Fruit fly (Drosophila melanogaster): ENCODE data around the gene Gapdh2.

Gene Gapdh2

dm6 chrX:15891606-15892345 is 23.8 kb downstream of the Gapdh2 start, which contains the start of gene shi (continued):
- TF ChIP-seq CHES-1-like (GFP tag; optimal IDR thresholded peaks at IDR 0.05) (peak; percentile 44), CG4424 (GFP tag; optimal IDR thresholded peaks at IDR 0.05) (no peak), ewg (GFP tag; optimal IDR thresholded peaks at IDR 0.05) (peak; percentile 97), corto (GFP tag; optimal IDR thresholded peaks at IDR 0.05) (no peak), Rx (GFP tag; IDR thresholded peaks at IDR 0.05) (no peak), CG4282 (GFP tag; optimal IDR thresholded peaks at IDR 0.05) (no peak), D19A (tag; optimal IDR thresholded peaks at IDR 0.05) (no peak), CG8944 (GFP tag; optimal IDR thresholded peaks at IDR 0.05) (no peak), Doc3 (GFP tag; IDR thresholded peaks at IDR 0.05; ENCODE audit: partially characterized antibody) (peak; percentile 91), CG9437 (GFP tag; optimal IDR thresholded peaks at IDR 0.05) (no peak), Sry-β (GFP tag; optimal IDR thresholded peaks at IDR 0.05) (no peak), abd-A (tag; optimal IDR thresholded peaks at IDR 0.05) (peak; percentile 83), cato (GFP tag; optimal IDR thresholded peaks at IDR 0.05; ENCODE audit: borderline replicate concordance) (no peak), CG1832 (GFP tag; optimal IDR thresholded peaks at IDR 0.05) (no peak), CG42726 (GFP tag; IDR thresholded peaks at IDR 0.05; ENCODE audit: partially characterized antibody) (peak; percentile 98), CG17186 (GFP tag; optimal IDR thresholded peaks at IDR 0.05) (peak; percentile 80), CG4854 (GFP tag; optimal IDR thresholded peaks at IDR 0.05) (no peak), CG10654 (GFP tag; optimal IDR thresholded peaks at IDR 0.05) (no peak), Sox100B (GFP tag; optimal IDR thresholded peaks at IDR 0.05) (no peak), Hr3 (GFP tag; optimal IDR thresholded peaks at IDR 0.05) (no peak), Spps (tag; optimal IDR thresholded peaks at IDR 0.05) (no peak), CG9727 (GFP tag; optimal IDR thresholded peaks at IDR 0.05) (no peak), croc (GFP tag; conservative IDR thresholded peaks at IDR 0.05) (no peak), CG17829 (tag; optimal IDR thresholded peaks at IDR 0.05) (peak; percentile 37), CG12942 (GFP tag; optimal IDR thresholded peaks at IDR 0.05) (no peak), CG6689 (GFP tag; IDR thresholded peaks at IDR 0.05) (no peak), CG16815 (GFP tag; optimal IDR thresholded peaks at IDR 0.05) (no peak), CG6765 (GFP tag; optimal IDR thresholded peaks at IDR 0.05) (no peak), sens-2 (GFP tag; IDR thresholded peaks at IDR 0.05) (no peak), dysf (GFP tag; IDR thresholded peaks at IDR 0.05) (no peak), crc (GFP tag; optimal IDR thresholded peaks at IDR 0.05) (no peak), ara (GFP tag; IDR thresholded peaks at IDR 0.05) (no peak), Dek (tag; optimal IDR thresholded peaks at IDR 0.05) (no peak), Mrtf (GFP tag; IDR thresholded peaks at IDR 0.05) (no peak), CG12104 (GFP tag; optimal IDR thresholded peaks at IDR 0.05) (no peak), eyg (GFP tag; optimal IDR thresholded peaks at IDR 0.05) (no peak), cad (GFP tag; optimal IDR thresholded peaks at IDR 0.05) (no peak), Fer3 (tag; optimal IDR thresholded peaks at IDR 0.05) (peak; percentile 9), tna (GFP tag; IDR thresholded peaks at IDR 0.05; ENCODE audit: partially characterized antibody) (peak; percentile 98), CG6791 (GFP tag; IDR thresholded peaks at IDR 0.05; ENCODE audit: partially characterized antibody) (peak; percentile 99), CG12299 (tag; optimal IDR thresholded peaks at IDR 0.05) (no peak), CG4617 (GFP tag; optimal IDR thresholded peaks at IDR 0.05; ENCODE audit: borderline replicate concordance) (peak; percentile 3), dmrt99B (tag; optimal IDR thresholded peaks at IDR 0.05) (no peak), wdn (GFP tag; IDR thresholded peaks at IDR 0.05) (no peak), Asciz (GFP tag; optimal IDR thresholded peaks at IDR 0.05) (no peak), CG7987 (GFP tag; optimal IDR thresholded peaks at IDR 0.05) (no peak), Dip2 (GFP tag; IDR thresholded peaks at IDR 0.05) (no peak), bab2 (GFP tag; optimal IDR thresholded peaks at IDR 0.05) (no peak), tup (GFP tag; optimal IDR thresholded peaks at IDR 0.05) (no peak), CG11560 (tag; IDR thresholded peaks at IDR 0.05) (peak; percentile 95)
